Fruit fly (Drosophila melanogaster) whole organism, embryonic: Measurements from ENCODE around the gene Hnf4.

Experiments
- B-H2 ChIP-seq: fragments of 200-800 bp; sonication (Bioruptor generic); optimal IDR thresholded peaks from 2 replicates; lab custom pipeline; 2018; ENCODE audit warnings: missing biosample characterization, mild to moderate bottlenecking, missing genetic modification characterization
- Blimp-1 ChIP-seq: fragments of 200-800 bp; sonication (Bioruptor generic); optimal IDR thresholded peaks from 3 replicates; lab custom pipeline; 2018; ENCODE audit warnings: missing biosample characterization, missing genetic modification characterization, mild to moderate bottlenecking, moderate library complexity, missing genetic modification reagents
- CG11696 ChIP-seq: fragments of 200-800 bp; sonication (Bioruptor generic); IDR thresholded peaks from 2 replicates; pipeline ENCODE4 v1.3.6; 2022; ENCODE audit warnings: missing biosample characterization, missing genetic modification characterization
- CG12071 ChIP-seq: fragments of 200-800 bp; sonication (Bioruptor generic); optimal IDR thresholded peaks from 3 replicates; lab custom pipeline; 2018; ENCODE audit warnings: missing biosample characterization, mild to moderate bottlenecking, missing genetic modification characterization
- CG1233 ChIP-seq: fragments of 200-800 bp; sonication (Bioruptor generic); optimal IDR thresholded peaks from 4 replicates; lab custom pipeline; 2018; ENCODE audit warnings: missing biosample characterization, mild to moderate bottlenecking, missing genetic modification characterization
- CG12769 ChIP-seq: fragments of 200-800 bp; sonication (Bioruptor generic); optimal IDR thresholded peaks from 2 replicates; lab custom pipeline; 2019; ENCODE audit warnings: missing biosample characterization, mild to moderate bottlenecking, missing genetic modification characterization, moderate library complexity
- CG13775 ChIP-seq: fragments of 200-800 bp; sonication (Bioruptor generic); optimal IDR thresholded peaks from 3 replicates; lab custom pipeline; 2017; ENCODE audit warnings: missing biosample characterization, mild to moderate bottlenecking, missing genetic modification characterization
- CG15011 ChIP-seq: fragments of 200-800 bp; sonication (Bioruptor generic); optimal IDR thresholded peaks from 3 replicates; lab custom pipeline; 2018; ENCODE audit warnings: missing biosample characterization, mild to moderate bottlenecking, missing genetic modification characterization
- CG15269 ChIP-seq: fragments of 200-800 bp; sonication (Bioruptor generic); optimal IDR thresholded peaks from 2 replicates; lab custom pipeline; 2018; ENCODE audit warnings: missing biosample characterization, mild to moderate bottlenecking, missing genetic modification characterization, moderate library complexity
- CG17359 ChIP-seq: fragments of 200-800 bp; sonication (Bioruptor generic); optimal IDR thresholded peaks from 3 replicates; lab custom pipeline; 2018; ENCODE audit warnings: missing biosample characterization, mild to moderate bottlenecking, missing genetic modification characterization, moderate library complexity
- CG17385 ChIP-seq: fragments of 200-800 bp; sonication (Bioruptor generic); optimal IDR thresholded peaks from 3 replicates; lab custom pipeline; 2018; ENCODE audit warnings: missing biosample characterization, mild to moderate bottlenecking, missing genetic modification characterization
- CG17568 ChIP-seq: fragments of 200-800 bp; sonication (Bioruptor generic); optimal IDR thresholded peaks from 2 replicates; lab custom pipeline; 2018; ENCODE audit warnings: missing biosample characterization, mild to moderate bottlenecking, missing genetic modification characterization, moderate library complexity
- CG18619 ChIP-seq: fragments of 200-800 bp; sonication (Bioruptor generic); optimal IDR thresholded peaks from 3 replicates; lab custom pipeline; 2017; ENCODE audit warnings: missing biosample characterization, mild to moderate bottlenecking, missing genetic modification characterization
- CG33213 ChIP-seq: fragments of 200-800 bp; sonication (Bioruptor generic); optimal IDR thresholded peaks from 3 replicates; lab custom pipeline; 2016; ENCODE audit warnings: missing biosample characterization, missing genetic modification characterization
- CG34422 ChIP-seq: fragments of 200-800 bp; sonication (Bioruptor generic); IDR thresholded peaks from 3 replicates; pipeline ENCODE4 v1.3.6; 2022; ENCODE audit warnings: missing biosample characterization, missing genetic modification characterization
- CG3838 ChIP-seq: fragments of 200-800 bp; sonication (Bioruptor generic); optimal IDR thresholded peaks from 3 replicates; lab custom pipeline; 2016; ENCODE audit warnings: missing biosample characterization, missing genetic modification characterization
- CG4617 ChIP-seq: fragments of 200-800 bp; sonication (Bioruptor generic); optimal IDR thresholded peaks from 3 replicates; lab custom pipeline; 2016; ENCODE audit warnings: missing biosample characterization, missing genetic modification characterization, borderline replicate concordance
- CG8281 ChIP-seq: fragments of 200-800 bp; sonication (Bioruptor generic); optimal IDR thresholded peaks from 2 replicates; lab custom pipeline; 2018; ENCODE audit warnings: missing biosample characterization, mild to moderate bottlenecking, missing genetic modification characterization, moderate library complexity
- CG8359 ChIP-seq: fragments of 200-800 bp; sonication (Bioruptor generic); optimal IDR thresholded peaks from 2 replicates; lab custom pipeline; 2017; ENCODE audit warnings: missing biosample characterization, mild to moderate bottlenecking, missing genetic modification characterization, borderline replicate concordance
- CG8388 ChIP-seq: fragments of 200-800 bp; sonication (Bioruptor generic); optimal IDR thresholded peaks from 2 replicates; lab custom pipeline; 2019; ENCODE audit warnings: missing biosample characterization, mild to moderate bottlenecking, missing genetic modification characterization, moderate library complexity
- CG9817 ChIP-seq: fragments of 200-800 bp; sonication (Bioruptor generic); optimal IDR thresholded peaks from 2 replicates; lab custom pipeline; 2018; ENCODE audit warnings: missing biosample characterization, mild to moderate bottlenecking, missing genetic modification characterization, moderate library complexity
- CrebB ChIP-seq: fragments of 200-800 bp; sonication (Bioruptor generic); optimal IDR thresholded peaks from 3 replicates; lab custom pipeline; 2018; ENCODE audit warnings: missing biosample characterization, mild to moderate bottlenecking, missing genetic modification characterization
- Doc2 ChIP-seq: fragments of 200-800 bp; sonication (Bioruptor generic); IDR thresholded peaks from 2 replicates; pipeline ENCODE4 v1.3.6; 2022; ENCODE audit warnings: missing biosample characterization, missing genetic modification characterization
- E2f2 ChIP-seq: fragments of 200-800 bp; sonication (Bioruptor generic); IDR thresholded peaks from 2 replicates; pipeline ENCODE4 v1.3.6; 2022; ENCODE audit warnings: missing biosample characterization, missing genetic modification characterization
- HLH3B ChIP-seq: fragments of 200-800 bp; sonication (Bioruptor generic); IDR thresholded peaks from 2 replicates; pipeline ENCODE4 v1.3.6; 2022; ENCODE audit warnings: missing biosample characterization, missing genetic modification characterization
- Hand ChIP-seq: fragments of 200-800 bp; sonication (Bioruptor generic); optimal IDR thresholded peaks from 2 replicates; lab custom pipeline; 2017; ENCODE audit warnings: mild to moderate bottlenecking, missing biosample characterization, missing genetic modification reagents, missing genetic modification characterization
- Hmr ChIP-seq: fragments of 200-800 bp; sonication (Bioruptor generic); optimal IDR thresholded peaks from 3 replicates; lab custom pipeline; 2017; ENCODE audit warnings: mild to moderate bottlenecking, missing biosample characterization, missing genetic modification reagents, missing genetic modification characterization
- Med ChIP-seq: fragments of 200-800 bp; sonication (Bioruptor generic); peaks from one replicate; lab custom pipeline; 2016; ENCODE audit warnings: missing biosample characterization, missing genetic modification characterization, mild to moderate bottlenecking, inconsistent platforms, moderate library complexity
- Oaz ChIP-seq: fragments of 200-800 bp; sonication (Bioruptor generic); IDR thresholded peaks from 2 replicates; pipeline ENCODE4 v1.3.6; 2022; ENCODE audit warnings: missing biosample characterization, missing genetic modification characterization
- Oli ChIP-seq: fragments of 200-800 bp; sonication (Bioruptor generic); optimal IDR thresholded peaks from 2 replicates; lab custom pipeline; 2018; ENCODE audit warnings: missing biosample characterization, mild to moderate bottlenecking, missing genetic modification characterization, moderate library complexity
- PHDP ChIP-seq: fragments of 200-800 bp; sonication (Bioruptor generic); optimal IDR thresholded peaks from 3 replicates; lab custom pipeline; 2018; ENCODE audit warnings: missing biosample characterization, mild to moderate bottlenecking, missing genetic modification characterization, moderate library complexity
- Pdp1 ChIP-seq, 2 experiments: fragments of 200-800 bp; sonication (Bioruptor generic); optimal IDR thresholded peaks; 3 replicates each; lab custom pipeline; 2016; ENCODE audit warnings: missing biosample characterization in 2 of 2, missing genetic modification characterization in 2 of 2, mild to moderate bottlenecking in 1 of 2, moderate library complexity in 1 of 2
- Usf ChIP-seq: fragments of 200-800 bp; sonication (Bioruptor generic); optimal IDR thresholded peaks from 2 replicates; lab custom pipeline; 2017; ENCODE audit warnings: missing genotype, missing biosample characterization, missing genetic modification characterization
- Xrp1 ChIP-seq: fragments of 200-800 bp; sonication (Bioruptor generic); IDR thresholded peaks from 2 replicates; pipeline ENCODE4 v1.3.6; 2022; ENCODE audit warnings: missing biosample characterization, missing genetic modification characterization
- ara ChIP-seq: fragments of 200-800 bp; sonication (Bioruptor generic); IDR thresholded peaks from 2 replicates; pipeline ENCODE4 v1.3.6; 2022; ENCODE audit warnings: missing biosample characterization, missing genetic modification characterization
- cg ChIP-seq: fragments of 200-800 bp; sonication (Bioruptor generic); optimal IDR thresholded peaks from 3 replicates; lab custom pipeline; 2019; ENCODE audit warnings: missing biosample characterization, mild to moderate bottlenecking, missing genetic modification characterization, moderate library complexity
- ems ChIP-seq: fragments of 200-800 bp; sonication (Bioruptor generic); optimal IDR thresholded peaks from 3 replicates; lab custom pipeline; 2016; ENCODE audit warnings: missing biosample characterization, missing genetic modification characterization
- ftz-f1 ChIP-seq: fragments of 200-800 bp; sonication (Bioruptor generic); optimal IDR thresholded peaks from 2 replicates; lab custom pipeline; 2016; ENCODE audit warnings: missing biosample characterization, missing genetic modification characterization
- gfzf ChIP-seq: fragments of 200-800 bp; sonication (Bioruptor generic); optimal IDR thresholded peaks from 2 replicates; lab custom pipeline; 2016; ENCODE audit warnings: missing biosample characterization, mild to moderate bottlenecking, missing genetic modification characterization, moderate library complexity
- grau ChIP-seq: fragments of 200-800 bp; optimal IDR thresholded peaks from 3 replicates; lab custom pipeline; 2019; ENCODE audit warnings: missing biosample characterization, mild to moderate bottlenecking, missing genetic modification characterization, moderate library complexity
- gro ChIP-seq: fragments of 200-800 bp; sonication (Bioruptor generic); optimal IDR thresholded peaks from 2 replicates; lab custom pipeline; 2016; ENCODE audit warnings: missing biosample characterization, missing genetic modification characterization
- mirr ChIP-seq: fragments of 200-800 bp; sonication (Bioruptor generic); optimal IDR thresholded peaks from 3 replicates; lab custom pipeline; 2018; ENCODE audit warnings: missing biosample characterization, mild to moderate bottlenecking, missing genetic modification characterization
- nom ChIP-seq: fragments of 200-800 bp; sonication (Bioruptor generic); optimal IDR thresholded peaks from 2 replicates; lab custom pipeline; 2017; ENCODE audit warnings: missing biosample characterization, missing genetic modification characterization, mild to moderate bottlenecking, moderate library complexity, missing genetic modification reagents
- pros ChIP-seq: fragments of 200-800 bp; sonication (Bioruptor generic); optimal IDR thresholded peaks from 3 replicates; lab custom pipeline; 2019; ENCODE audit warnings: missing biosample characterization, mild to moderate bottlenecking, missing genetic modification characterization, moderate library complexity
- sna ChIP-seq: fragments of 200-800 bp; sonication (Bioruptor generic); IDR thresholded peaks from 2 replicates; pipeline ENCODE4 v1.3.6; 2022; ENCODE audit warnings: missing biosample characterization, missing genetic modification characterization; ENCODE audit not compliant: partially characterized antibody
- sob ChIP-seq: fragments of 200-800 bp; sonication (Bioruptor generic); IDR thresholded peaks from 2 replicates; pipeline ENCODE4 v1.3.6; 2022; ENCODE audit warnings: missing biosample characterization, missing genetic modification characterization
- tll ChIP-seq, 2 experiments: fragments of 200-800 bp in 1 of 2; fragments of >200 bp in 1 of 2; sonication (Bioruptor generic) in 1 of 2; optimal IDR thresholded peaks; 2 replicates each; lab custom pipeline; 2017 to 2019; ENCODE audit warnings: missing biosample characterization in 2 of 2, missing genetic modification characterization in 2 of 2, mild to moderate bottlenecking in 1 of 2, moderate library complexity in 1 of 2
- zfh2 ChIP-seq: fragments of 200-800 bp; sonication (Bioruptor generic); optimal IDR thresholded peaks from 2 replicates; lab custom pipeline; 2016; ENCODE audit warnings: missing biosample characterization, missing genetic modification characterization

Gene Hnf4

dm6 chr2L:8739984-8740756 lies 30.8 kb upstream of the Hnf4 start, which contains the start of gene raw (continued):
- no peak for TF ChIP-seq CG13775 (GFP tag; lab: Kevin White, UChicago)
- TF ChIP-seq CG18619 (GFP tag; lab: Kevin White, UChicago) = no peak
- no peak for TF ChIP-seq CG15011
- TF ChIP-seq CG17385 (GFP tag; lab: Kevin White, UChicago) = peak; percentile 52
- peak; percentile 20 for TF ChIP-seq Blimp-1 (GFP tag; lab: Kevin White, UChicago)
- no peak; the same call in 2 of the 3 replicates for TF ChIP-seq CG34422
- TF ChIP-seq grau (tag; lab: Kevin White, UChicago) = no peak
- no peak for TF ChIP-seq Usf (GFP tag; lab: Kevin White, UChicago)
- peak; percentile 75 for TF ChIP-seq Med (GFP tag; lab: Kevin White, UChicago)
- TF ChIP-seq sna (GFP tag; lab: Robert Waterston, UW) = 0 out of 2 replicates have a peak, but pooled peaks have one; percentile 36
- no peak for TF ChIP-seq Oli (tag; lab: Kevin White, UChicago)
- no peak for TF ChIP-seq zfh2 (GFP tag; lab: Kevin White, UChicago)
- TF ChIP-seq CrebB = peak; percentile 40
- TF ChIP-seq Hand (GFP tag; lab: Kevin White, UChicago) = peak; percentile 47
- TF ChIP-seq cg (GFP tag; lab: Kevin White, UChicago) = peak; percentile 93
- peak; percentile 63 for TF ChIP-seq gfzf (GFP tag; lab: Kevin White, UChicago)
- TF ChIP-seq Xrp1 (GFP tag; lab: Robert Waterston, UW) = no peak
- peak; percentile 17 for TF ChIP-seq gro (GFP tag; lab: Kevin White, UChicago)
- peak; percentile 37 for TF ChIP-seq pros
- peak; percentile 53 for TF ChIP-seq B-H2
- no peak for TF ChIP-seq CG17359 (tag; lab: Kevin White, UChicago)
- TF ChIP-seq CG9817 (tag; lab: Kevin White, UChicago) = no peak
- TF ChIP-seq sob (GFP tag; lab: Robert Waterston, UW) = peak; percentile 46; the same call in 1 of the 2 replicates
- peak; percentile 41 for TF ChIP-seq PHDP (tag; lab: Kevin White, UChicago)
- TF ChIP-seq CG8388 = no peak
- TF ChIP-seq CG8281 (tag; lab: Kevin White, UChicago) = no peak
- TF ChIP-seq CG17568 = peak; percentile 51
- peak; percentile 3 for TF ChIP-seq CG12071 (GFP tag; lab: Kevin White, UChicago)
- no peak for TF ChIP-seq CG12769
- no peak for TF ChIP-seq ftz-f1 (GFP tag; lab: Kevin White, UChicago)
- peak; percentile 21 for TF ChIP-seq CG1233 (GFP tag; lab: Kevin White, UChicago)
- no peak for TF ChIP-seq CG33213 (GFP tag; lab: Kevin White, UChicago)
- TF ChIP-seq E2f2 (GFP tag; lab: Robert Waterston, UW) = 0 out of 2 replicates have a peak, but pooled peaks have one; percentile 10
- TF ChIP-seq CG4617 (GFP tag; lab: Kevin White, UChicago) = peak; percentile 16
- peak in 1 of 2 experiments; percentile 99 for TF ChIP-seq Pdp1 (GFP tag; optimal IDR thresholded peaks at IDR 0.05; lab: Kevin White, UChicago)
- TF ChIP-seq ems (GFP tag; lab: Kevin White, UChicago) = no peak
- TF ChIP-seq nom (GFP tag; lab: Kevin White, UChicago) = peak; percentile 56
- TF ChIP-seq ara (GFP tag; lab: Robert Waterston, UW) = no peak
- TF ChIP-seq tll (GFP tag; optimal IDR thresholded peaks at IDR 0.05; lab: Kevin White, UChicago) = no peak
- TF ChIP-seq HLH3B (GFP tag; lab: Robert Waterston, UW) = no peak
- TF ChIP-seq Hmr = peak; percentile 29
- no peak for TF ChIP-seq CG8359
- no peak for TF ChIP-seq CG15269 (tag; lab: Kevin White, UChicago)
- TF ChIP-seq CG11696 (GFP tag; lab: Robert Waterston, UW) = no peak
- peak; percentile 68 for TF ChIP-seq mirr (GFP tag; lab: Kevin White, UChicago)
- TF ChIP-seq CG3838 (GFP tag; lab: Kevin White, UChicago) = no peak
- TF ChIP-seq Oaz (GFP tag; lab: Robert Waterston, UW) = no peak
- no peak for TF ChIP-seq Doc2 (GFP tag; lab: Robert Waterston, UW)
